ENCODE assay signal across 1 fruit fly cellular context in the genomic region with DNA sequence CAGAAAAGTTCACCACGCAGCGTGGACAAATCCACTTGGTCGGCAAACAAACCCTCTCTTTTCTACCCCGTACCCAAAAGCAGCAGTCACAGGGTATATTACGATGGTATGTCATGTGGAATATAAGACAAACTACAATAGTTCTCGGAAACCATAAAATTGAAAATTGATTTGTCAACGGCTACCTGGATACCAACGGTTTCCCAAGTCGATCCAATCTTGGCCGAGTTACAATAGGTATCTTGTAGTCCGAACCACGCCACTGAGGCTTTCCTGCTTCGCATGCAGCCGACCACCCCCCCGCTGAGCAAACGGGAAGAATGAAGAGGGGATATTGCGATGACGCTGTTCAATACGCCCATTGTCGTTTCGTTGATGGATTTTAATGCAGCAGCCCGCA.
A peak's percentile ranks its signal among the peaks of the same experiment; 100 is the strongest.
TF ChIP-seq lines count a peak whose summit lies in the region.

No protein-coding gene starts in this region.

TF ChIP-seq in whole organism, embryonic, 481 proteins besides CTCF, POLR2A, EP300 and RAD21 (continued from another document and continues in another):
- TF ChIP-seq CG9215 (GFP tag; IDR thresholded peaks at IDR 0.05; lab: Robert Waterston, UW) (peak; percentile 49; the same call in 1 of the 2 replicates), D19A (tag; optimal IDR thresholded peaks at IDR 0.05; lab: Kevin White, UChicago) (peak; percentile 34), CG7372 (GFP tag; IDR thresholded peaks at IDR 0.05; lab: Robert Waterston, UW) (peak; percentile 53; the same call in 1 of the 2 replicates), HLH3B (GFP tag; IDR thresholded peaks at IDR 0.05; lab: Robert Waterston, UW) (peak; percentile 57), sna (GFP tag; IDR thresholded peaks at IDR 0.05; lab: Robert Waterston, UW; ENCODE audit: partially characterized antibody) (no peak), CG4820 (GFP tag; optimal IDR thresholded peaks at IDR 0.05; lab: Kevin White, UChicago) (peak; percentile 40), CG16813 (GFP tag; IDR thresholded peaks at IDR 0.05; lab: Robert Waterston, UW; ENCODE audit: partially characterized antibody) (no peak), Bteb2 (GFP tag; optimal IDR thresholded peaks at IDR 0.05; lab: Kevin White, UChicago) (no peak), usp (GFP tag; optimal IDR thresholded peaks at IDR 0.05; lab: Kevin White, UChicago) (no peak), pb (GFP tag; optimal IDR thresholded peaks at IDR 0.05; lab: Kevin White, UChicago) (peak; percentile 75), eve (GFP tag; optimal IDR thresholded peaks at IDR 0.05; lab: Kevin White, UChicago) (peak in 1 of 2 experiments; percentile 21), Sox100B (GFP tag; optimal IDR thresholded peaks at IDR 0.05; lab: Kevin White, UChicago) (no peak), CG14860 (GFP tag; IDR thresholded peaks at IDR 0.05; lab: Robert Waterston, UW; ENCODE audit: partially characterized antibody) (no peak), CG17385 (GFP tag; optimal IDR thresholded peaks at IDR 0.05; lab: Kevin White, UChicago) (peak; percentile 31), gem (tag; optimal IDR thresholded peaks at IDR 0.05; lab: Kevin White, UChicago) (peak; percentile 64), MBD-R2 (GFP tag; IDR thresholded peaks at IDR 0.05; lab: Robert Waterston, UW) (no peak), da (GFP tag; optimal IDR thresholded peaks at IDR 0.05; lab: Kevin White, UChicago) (no peak), Hand (GFP tag; optimal IDR thresholded peaks at IDR 0.05; lab: Kevin White, UChicago) (no peak), h (optimal IDR thresholded peaks at IDR 0.05; lab: Kevin White, UChicago) (no peak), CG2120 (GFP tag; optimal IDR thresholded peaks at IDR 0.05; lab: Kevin White, UChicago) (peak; percentile 32), Dbx (GFP tag; IDR thresholded peaks at IDR 0.05; lab: Robert Waterston, UW) (no peak), stc (GFP tag; IDR thresholded peaks at IDR 0.05; lab: Robert Waterston, UW) (peak; percentile 61), CG2712 (tag; optimal IDR thresholded peaks at IDR 0.05; lab: Kevin White, UChicago) (peak; percentile 85), seq (GFP tag; IDR thresholded peaks at IDR 0.05; lab: Robert Waterston, UW) (no peak), dpn (GFP tag; optimal IDR thresholded peaks at IDR 0.05; lab: Kevin White, UChicago) (peak in 1 of 2 experiments; percentile 55), CG4707 (GFP tag; optimal IDR thresholded peaks at IDR 0.05; lab: Kevin White, UChicago) (no peak), Med (GFP tag; lab: Kevin White, UChicago) (peak; percentile 91), wdn (GFP tag; IDR thresholded peaks at IDR 0.05; lab: Robert Waterston, UW) (no peak), CG15514 (GFP tag; optimal IDR thresholded peaks at IDR 0.05; lab: Kevin White, UChicago) (no peak), az2 (GFP tag; optimal IDR thresholded peaks at IDR 0.05; lab: Kevin White, UChicago) (peak; percentile 40), org-1 (GFP tag; optimal IDR thresholded peaks at IDR 0.05; lab: Kevin White, UChicago) (peak; percentile 24), ERR (GFP tag; optimal IDR thresholded peaks at IDR 0.05; lab: Kevin White, UChicago) (peak; percentile 15), CG6272 (GFP tag; IDR thresholded peaks at IDR 0.05; lab: Robert Waterston, UW) (peak; percentile 72), hkb (optimal IDR thresholded peaks at IDR 0.05; lab: Kevin White, UChicago) (no peak), hkb (GFP tag; IDR thresholded peaks at IDR 0.05; lab: Robert Waterston, UW) (peak; percentile 59; the same call in 1 of the 2 replicates), CG9817 (tag; optimal IDR thresholded peaks at IDR 0.05; lab: Kevin White, UChicago) (no peak), CG17361 (GFP tag; IDR thresholded peaks at IDR 0.05; lab: Robert Waterston, UW) (peak; percentile 81), CG11247 (GFP tag; IDR thresholded peaks at IDR 0.05; lab: Robert Waterston, UW) (peak; percentile 43; the same call in 1 of the 2 replicates), CG4404 (GFP tag; IDR thresholded peaks at IDR 0.05; lab: Robert Waterston, UW) (peak; percentile 66), bcd (GFP tag; optimal IDR thresholded peaks at IDR 0.05; lab: Kevin White, UChicago) (peak; percentile 6), gt (GFP tag; IDR thresholded peaks at IDR 0.05; lab: Robert Waterston, UW) (peak; percentile 64), vnd (GFP tag; IDR thresholded peaks at IDR 0.05; lab: Robert Waterston, UW; ENCODE audit: partially characterized antibody) (no peak), en (GFP tag; optimal IDR thresholded peaks at IDR 0.05; lab: Kevin White, UChicago) (peak; percentile 31), tx (GFP tag; optimal IDR thresholded peaks at IDR 0.05; lab: Kevin White, UChicago) (no peak), CG3847 (GFP tag; IDR thresholded peaks at IDR 0.05; lab: Robert Waterston, UW) (peak; percentile 40), tin (GFP tag; optimal IDR thresholded peaks at IDR 0.05; lab: Kevin White, UChicago) (peak; percentile 17), CG10209 (GFP tag; optimal IDR thresholded peaks at IDR 0.05; lab: Kevin White, UChicago) (peak; percentile 36), pho (GFP tag; optimal IDR thresholded peaks at IDR 0.05; lab: Kevin White, UChicago) (no peak), bab2 (GFP tag; optimal IDR thresholded peaks at IDR 0.05; lab: Kevin White, UChicago) (peak; percentile 21), HmgD (GFP tag; optimal IDR thresholded peaks at IDR 0.05; lab: Kevin White, UChicago) (peak; percentile 25), CG6854 (GFP tag; optimal IDR thresholded peaks at IDR 0.05; lab: Kevin White, UChicago) (no peak), CG14667 (GFP tag; IDR thresholded peaks at IDR 0.05; lab: Robert Waterston, UW) (peak; percentile 73), Hmr (GFP tag; optimal IDR thresholded peaks at IDR 0.05; lab: Kevin White, UChicago) (peak; percentile 40), ara (GFP tag; IDR thresholded peaks at IDR 0.05; lab: Robert Waterston, UW) (peak; percentile 87), ken (GFP tag; IDR thresholded peaks at IDR 0.05; lab: Robert Waterston, UW) (peak; percentile 78), H15 (GFP tag; IDR thresholded peaks at IDR 0.05; lab: Robert Waterston, UW) (peak; percentile 75; the same call in 1 of the 3 replicates), Sry-β (GFP tag; optimal IDR thresholded peaks at IDR 0.05; lab: Kevin White, UChicago) (no peak), crc (GFP tag; optimal IDR thresholded peaks at IDR 0.05; lab: Kevin White, UChicago) (no peak), CG1792 (GFP tag; optimal IDR thresholded peaks at IDR 0.05; lab: Kevin White, UChicago) (peak; percentile 51), CG6175 (GFP tag; IDR thresholded peaks at IDR 0.05; lab: Robert Waterston, UW) (no peak), CG6683 (GFP tag; optimal IDR thresholded peaks at IDR 0.05; lab: Kevin White, UChicago) (no peak), exex (tag; optimal IDR thresholded peaks at IDR 0.05; lab: Kevin White, UChicago) (no peak), CG14965 (GFP tag; optimal IDR thresholded peaks at IDR 0.05; lab: Kevin White, UChicago; ENCODE audit: borderline replicate concordance) (peak; percentile 17), CG7786 (GFP tag; optimal IDR thresholded peaks at IDR 0.05; lab: Kevin White, UChicago) (peak; percentile 27), CG34376 (GFP tag; optimal IDR thresholded peaks at IDR 0.05; lab: Kevin White, UChicago) (no peak), CG17359 (tag; optimal IDR thresholded peaks at IDR 0.05; lab: Kevin White, UChicago) (peak; percentile 51), peb (GFP tag; IDR thresholded peaks at IDR 0.05; lab: Robert Waterston, UW) (peak; percentile 79), CG5953 (GFP tag; IDR thresholded peaks at IDR 0.05; lab: Robert Waterston, UW) (peak; percentile 72), CG10543 (GFP tag; optimal IDR thresholded peaks at IDR 0.05; lab: Kevin White, UChicago) (no peak), CG4360 (GFP tag; IDR thresholded peaks at IDR 0.05; lab: Robert Waterston, UW) (peak; percentile 60; the same call in 1 of the 2 replicates), CG16779 (GFP tag; IDR thresholded peaks at IDR 0.05; lab: Robert Waterston, UW) (no peak), cwo (GFP tag; optimal IDR thresholded peaks at IDR 0.05; lab: Kevin White, UChicago) (no peak), fd96Cb (tag; optimal IDR thresholded peaks at IDR 0.05; lab: Kevin White, UChicago) (peak; percentile 55), Optix (GFP tag; IDR thresholded peaks at IDR 0.05; lab: Robert Waterston, UW) (peak; percentile 78), disco-r (GFP tag; optimal IDR thresholded peaks at IDR 0.05; lab: Kevin White, UChicago) (no peak), Awh (GFP tag; IDR thresholded peaks at IDR 0.05; lab: Robert Waterston, UW) (peak; percentile 67), CG11560 (tag; IDR thresholded peaks at IDR 0.05; lab: Robert Waterston, UW) (peak; percentile 67), CG10959 (GFP tag; IDR thresholded peaks at IDR 0.05; lab: Robert Waterston, UW) (peak; percentile 71), prd (optimal IDR thresholded peaks at IDR 0.05; lab: Kevin White, UChicago) (no peak), prd (GFP tag; IDR thresholded peaks at IDR 0.05; lab: Robert Waterston, UW) (peak; percentile 91), lab (GFP tag; optimal IDR thresholded peaks at IDR 0.05; lab: Kevin White, UChicago) (peak; percentile 36), Deaf1 (tag; optimal IDR thresholded peaks at IDR 0.05; lab: Kevin White, UChicago) (peak; percentile 14), CG7745 (tag; optimal IDR thresholded peaks at IDR 0.05; lab: Kevin White, UChicago) (no peak), CG12391 (tag; optimal IDR thresholded peaks at IDR 0.05; lab: Kevin White, UChicago) (peak; percentile 52), CG9727 (GFP tag; optimal IDR thresholded peaks at IDR 0.05; lab: Kevin White, UChicago) (peak; percentile 62), ro (GFP tag; IDR thresholded peaks at IDR 0.05; lab: Robert Waterston, UW) (peak; percentile 63; the same call in 1 of the 2 replicates), CG9437 (GFP tag; optimal IDR thresholded peaks at IDR 0.05; lab: Kevin White, UChicago) (no peak), Camta (GFP tag; optimal IDR thresholded peaks at IDR 0.05; lab: Kevin White, UChicago) (peak; percentile 56), CG18764 (GFP tag; optimal IDR thresholded peaks at IDR 0.05; lab: Kevin White, UChicago) (no peak), lov (optimal IDR thresholded peaks at IDR 0.05; lab: Kevin White, UChicago) (no peak), lov (GFP tag; IDR thresholded peaks at IDR 0.05; lab: Robert Waterston, UW) (peak; percentile 83), ssp (GFP tag; IDR thresholded peaks at IDR 0.05; lab: Robert Waterston, UW) (peak; percentile 71), MTF-1 (GFP tag; optimal IDR thresholded peaks at IDR 0.05; lab: Kevin White, UChicago; ENCODE audit: borderline replicate concordance) (peak; percentile 1), Gug (GFP tag; IDR thresholded peaks at IDR 0.05; lab: Robert Waterston, UW) (peak; percentile 59; the same call in 2 of the 4 replicates), Hsf (GFP tag; optimal IDR thresholded peaks at IDR 0.05; lab: Kevin White, UChicago) (peak; percentile 42), CG3838 (GFP tag; optimal IDR thresholded peaks at IDR 0.05; lab: Kevin White, UChicago) (no peak), Six4 (GFP tag; optimal IDR thresholded peaks at IDR 0.05; lab: Kevin White, UChicago) (peak; percentile 11), Opbp (GFP tag; IDR thresholded peaks at IDR 0.05; lab: Robert Waterston, UW; ENCODE audit: partially characterized antibody) (no peak), sd (tag; optimal IDR thresholded peaks at IDR 0.05; lab: Kevin White, UChicago) (no peak), Nf-YA (GFP tag; IDR thresholded peaks at IDR 0.05; lab: Robert Waterston, UW) (peak; percentile 46; the same call in 1 of the 2 replicates), twi (tag; optimal IDR thresholded peaks at IDR 0.05; lab: Kevin White, UChicago) (no peak), CG10979 (tag; optimal IDR thresholded peaks at IDR 0.05; lab: Kevin White, UChicago) (peak; percentile 67), CG32532 (GFP tag; IDR thresholded peaks at IDR 0.05; lab: Robert Waterston, UW) (peak; percentile 38; the same call in 1 of the 2 replicates), phol (tag; optimal IDR thresholded peaks at IDR 0.05; lab: Kevin White, UChicago) (peak; percentile 51), dimm (GFP tag; IDR thresholded peaks at IDR 0.05; lab: Robert Waterston, UW) (no peak), Mrtf (GFP tag; IDR thresholded peaks at IDR 0.05; lab: Robert Waterston, UW) (peak; percentile 71), wor (GFP tag; IDR thresholded peaks at IDR 0.05; lab: Robert Waterston, UW) (peak; percentile 51), CG9932 (GFP tag; IDR thresholded peaks at IDR 0.05; lab: Robert Waterston, UW) (0 out of 2 replicates have a peak, but pooled peaks have one; percentile 8), CG34422 (GFP tag; IDR thresholded peaks at IDR 0.05; lab: Robert Waterston, UW) (peak; percentile 69; the same call in 2 of the 3 replicates), Side (GFP tag; optimal IDR thresholded peaks at IDR 0.05; lab: Kevin White, UChicago) (peak; percentile 65), CG7556 (GFP tag; optimal IDR thresholded peaks at IDR 0.05; lab: Kevin White, UChicago) (peak; percentile 23), sc (optimal IDR thresholded peaks at IDR 0.05; lab: Kevin White, UChicago) (no peak), sc (GFP tag; optimal IDR thresholded peaks at IDR 0.05; lab: Kevin White, UChicago) (peak; percentile 18), CG18619 (GFP tag; optimal IDR thresholded peaks at IDR 0.05; lab: Kevin White, UChicago) (peak; percentile 10), CG8924 (tag; optimal IDR thresholded peaks at IDR 0.05; lab: Kevin White, UChicago) (peak; percentile 42), CG17829 (tag; optimal IDR thresholded peaks at IDR 0.05; lab: Kevin White, UChicago) (peak; percentile 80), CG4424 (GFP tag; optimal IDR thresholded peaks at IDR 0.05; lab: Kevin White, UChicago) (peak; percentile 29), chinmo (GFP tag; IDR thresholded peaks at IDR 0.05; lab: Robert Waterston, UW; ENCODE audit: partially characterized antibody) (no peak), CG14710 (tag; optimal IDR thresholded peaks at IDR 0.05; lab: Kevin White, UChicago) (peak; percentile 49), HHEX (GFP tag; optimal IDR thresholded peaks at IDR 0.05; lab: Kevin White, UChicago) (no peak), unpg (GFP tag; optimal IDR thresholded peaks at IDR 0.05; lab: Kevin White, UChicago) (peak; percentile 40), rib (GFP tag; IDR thresholded peaks at IDR 0.05; lab: Robert Waterston, UW) (no peak), dmrt11E (tag; optimal IDR thresholded peaks at IDR 0.05; lab: Kevin White, UChicago) (peak; percentile 69), Lpt (GFP tag; optimal IDR thresholded peaks at IDR 0.05; lab: Kevin White, UChicago) (no peak), Rx (GFP tag; IDR thresholded peaks at IDR 0.05; lab: Robert Waterston, UW) (peak; percentile 75), so (GFP tag; IDR thresholded peaks at IDR 0.05; lab: Robert Waterston, UW) (0 out of 3 replicates have a peak, but pooled peaks have one; percentile 25), CG4328 (GFP tag; optimal IDR thresholded peaks at IDR 0.05; lab: Kevin White, UChicago) (no peak)
